Worm (Caenorhabditis elegans): ENCODE results near the gene ceh-87.
"Not testable (repeated sequence)": the region's sequence is repeated elsewhere in the genome, so short reads cannot be mapped to it uniquely, and the experiment has no call there.

- TF ChIP-seq W03F9.2, him-1 (tag; optimal IDR thresholded peaks at IDR 0.05): not testable (repeated sequence)
Measured at ce11 chrII:2639401-2640088, 44.6 kb downstream of the ceh-87 start, which contains the start of gene F22E5.8.
